Fruit fly (Drosophila melanogaster): ENCODE results near the gene Es2.

DNA sequence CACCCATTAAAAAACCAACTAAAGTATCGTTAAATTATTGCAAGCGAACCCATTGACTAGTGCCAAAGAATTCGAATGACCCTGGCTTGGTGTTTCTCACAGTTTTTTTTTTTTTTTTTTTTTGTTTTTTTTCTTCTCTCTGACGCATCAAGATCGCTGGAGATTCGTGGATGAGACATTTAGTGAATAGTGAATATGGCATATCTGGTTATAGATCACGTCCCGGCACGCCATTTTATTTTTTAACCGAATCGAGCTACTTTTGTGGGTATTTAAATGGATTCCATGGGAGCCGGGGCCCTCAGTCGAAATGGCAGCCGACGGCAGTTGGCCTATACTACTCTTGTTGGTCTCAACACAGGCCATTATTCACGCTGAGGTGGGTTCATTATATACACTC, 15.5 kb downstream of the Es2 start, which contains the start of gene Cp7Fc:
- no peak for TF ChIP-seq ttk (optimal IDR thresholded peaks at IDR 0.05)
- no peak for TF ChIP-seq h (optimal IDR thresholded peaks at IDR 0.05)
- TF ChIP-seq psq (optimal IDR thresholded peaks at IDR 0.05): no peak
- TF ChIP-seq Myc (optimal IDR thresholded peaks at IDR 0.05): no peak
- no peak for TF ChIP-seq insv (optimal IDR thresholded peaks at IDR 0.05)
- no peak for TF ChIP-seq Sin3A (optimal IDR thresholded peaks at IDR 0.05)
